Fruit fly (Drosophila melanogaster) whole organism, embryonic: ENCODE measurements around the gene wrm2.

Experiments used
- Aef1 ChIP-seq: fragments of 200-800 bp; sonication (Bioruptor generic); IDR thresholded peaks from 3 replicates; pipeline ENCODE4 v1.3.6; 2022; ENCODE audit warnings: missing biosample characterization, missing genetic modification characterization
- BtbVII ChIP-seq: fragments of 200-800 bp; sonication (Bioruptor generic); optimal IDR thresholded peaks from 3 replicates; lab custom pipeline; 2017; ENCODE audit warnings: missing biosample characterization, mild to moderate bottlenecking, missing genetic modification characterization
- CG12236 ChIP-seq: fragments of 200-800 bp; sonication (Bioruptor generic); optimal IDR thresholded peaks from 2 replicates; lab custom pipeline; 2016; ENCODE audit warnings: missing biosample characterization, missing genetic modification characterization
- CG12942 ChIP-seq: fragments of 200-800 bp; sonication (Bioruptor generic); optimal IDR thresholded peaks from 3 replicates; lab custom pipeline; 2016; ENCODE audit warnings: missing biosample characterization, missing genetic modification characterization
- CG13894 ChIP-seq: fragments of 200-800 bp; sonication (Bioruptor generic); optimal IDR thresholded peaks from 3 replicates; lab custom pipeline; 2018; ENCODE audit warnings: missing biosample characterization, mild to moderate bottlenecking, missing genetic modification characterization, moderate library complexity
- CG14050 ChIP-seq: fragments of 200-800 bp; sonication (Bioruptor generic); IDR thresholded peaks from 3 replicates; pipeline ENCODE4 v1.3.6; 2022; ENCODE audit warnings: missing biosample characterization, missing genetic modification characterization
- CG14710 ChIP-seq: fragments of 200-800 bp; sonication (Bioruptor generic); optimal IDR thresholded peaks from 3 replicates; lab custom pipeline; 2019; ENCODE audit warnings: missing biosample characterization, mild to moderate bottlenecking, missing genetic modification characterization, moderate library complexity
- CG17186 ChIP-seq: fragments of 200-800 bp; sonication (Bioruptor generic); optimal IDR thresholded peaks from 3 replicates; lab custom pipeline; 2017; ENCODE audit warnings: missing biosample characterization, missing genetic modification reagents, missing genetic modification characterization
- CG17328 ChIP-seq: fragments of 200-800 bp; sonication (Bioruptor generic); IDR thresholded peaks from 2 replicates; pipeline ENCODE4 v1.3.6; 2022; ENCODE audit warnings: missing biosample characterization, missing genetic modification characterization
- CG1792 ChIP-seq: fragments of 200-800 bp; sonication (Bioruptor generic); optimal IDR thresholded peaks from 2 replicates; lab custom pipeline; 2016; ENCODE audit warnings: missing biosample characterization, missing genetic modification characterization
- CG2712 ChIP-seq: fragments of 200-800 bp; optimal IDR thresholded peaks from 3 replicates; lab custom pipeline; 2019; ENCODE audit warnings: missing biosample characterization, mild to moderate bottlenecking, missing genetic modification characterization, moderate library complexity
- CG2875 ChIP-seq: fragments of 200-800 bp; sonication (Bioruptor generic); optimal IDR thresholded peaks from 2 replicates; lab custom pipeline; 2017; ENCODE audit warnings: missing biosample characterization, mild to moderate bottlenecking, missing genetic modification characterization, missing genetic modification reagents
- CG34422 ChIP-seq: fragments of 200-800 bp; sonication (Bioruptor generic); IDR thresholded peaks from 3 replicates; pipeline ENCODE4 v1.3.6; 2022; ENCODE audit warnings: missing biosample characterization, missing genetic modification characterization
- CG4424 ChIP-seq: fragments of 200-800 bp; sonication (Bioruptor generic); optimal IDR thresholded peaks from 3 replicates; lab custom pipeline; 2016; ENCODE audit warnings: missing biosample characterization, missing genetic modification characterization
- CG4854 ChIP-seq: fragments of 200-800 bp; sonication (Bioruptor generic); optimal IDR thresholded peaks from 2 replicates; lab custom pipeline; 2016; ENCODE audit warnings: missing biosample characterization, missing genetic modification characterization, inconsistent platforms
- CG6254 ChIP-seq: fragments of 200-800 bp; sonication (Bioruptor generic); optimal IDR thresholded peaks from 3 replicates; lab custom pipeline; 2017; ENCODE audit warnings: mild to moderate bottlenecking, missing biosample characterization, missing genetic modification reagents, missing genetic modification characterization
- CG6765 ChIP-seq: fragments of 200-800 bp; sonication (Bioruptor generic); optimal IDR thresholded peaks from 3 replicates; lab custom pipeline; 2017; ENCODE audit warnings: missing biosample characterization, mild to moderate bottlenecking, missing genetic modification characterization
- CG8924 ChIP-seq: fragments of 200-800 bp; optimal IDR thresholded peaks from 3 replicates; lab custom pipeline; 2019; ENCODE audit warnings: missing biosample characterization, mild to moderate bottlenecking, missing genetic modification characterization, moderate library complexity
- Dad ChIP-seq: fragments of 200-800 bp; sonication (Bioruptor generic); optimal IDR thresholded peaks from 3 replicates; lab custom pipeline; 2016; ENCODE audit warnings: missing biosample characterization, missing genetic modification characterization
- Dip3 ChIP-seq: fragments of 200-800 bp; sonication (Bioruptor generic); optimal IDR thresholded peaks from 3 replicates; lab custom pipeline; 2016; ENCODE audit warnings: missing biosample characterization, missing genetic modification characterization
- Dp ChIP-seq: fragments of 200-800 bp; sonication (Bioruptor generic); optimal IDR thresholded peaks from 2 replicates; lab custom pipeline; 2018; ENCODE audit warnings: missing biosample characterization, mild to moderate bottlenecking, missing genetic modification characterization, moderate library complexity
- HLH54F ChIP-seq: fragments of 200-800 bp; sonication (Bioruptor generic); optimal IDR thresholded peaks from 3 replicates; lab custom pipeline; 2016; ENCODE audit warnings: missing biosample characterization, missing genetic modification characterization
- MESR4 ChIP-seq: fragments of 200-800 bp; sonication (Bioruptor generic); optimal IDR thresholded peaks from 2 replicates; lab custom pipeline; 2018; ENCODE audit warnings: missing biosample characterization, mild to moderate bottlenecking, missing genetic modification characterization, moderate library complexity
- Med ChIP-seq: fragments of 200-800 bp; sonication (Bioruptor generic); peaks from one replicate; lab custom pipeline; 2016; ENCODE audit warnings: missing biosample characterization, missing genetic modification characterization, mild to moderate bottlenecking, inconsistent platforms, moderate library complexity
- Myb ChIP-seq: fragments of 200-800 bp; sonication (Bioruptor generic); optimal IDR thresholded peaks from 2 replicates; lab custom pipeline; 2016; ENCODE audit warnings: missing biosample characterization, missing genetic modification characterization
- Optix ChIP-seq: fragments of 200-800 bp; sonication (Bioruptor generic); IDR thresholded peaks from 3 replicates; pipeline ENCODE4 v1.3.6; 2022; ENCODE audit warnings: missing biosample characterization, missing genetic modification characterization
- Spps ChIP-seq: fragments of 200-800 bp; sonication (Bioruptor generic); optimal IDR thresholded peaks from 2 replicates; lab custom pipeline; 2018; ENCODE audit warnings: missing biosample characterization, mild to moderate bottlenecking, missing genetic modification characterization
- Xrp1 ChIP-seq: fragments of 200-800 bp; sonication (Bioruptor generic); IDR thresholded peaks from 2 replicates; pipeline ENCODE4 v1.3.6; 2022; ENCODE audit warnings: missing biosample characterization, missing genetic modification characterization
- aop ChIP-seq: fragments of 200-800 bp; sonication (Bioruptor generic); IDR thresholded peaks from 2 replicates; pipeline ENCODE4 v1.3.6; 2022; ENCODE audit warnings: missing biosample characterization, missing genetic modification characterization
- bbx ChIP-seq: fragments of 200-800 bp; sonication (Bioruptor generic); IDR thresholded peaks from 2 replicates; pipeline ENCODE4 v1.3.6; 2022; ENCODE audit warnings: missing biosample characterization, missing genetic modification characterization; ENCODE audit not compliant: partially characterized antibody
- br ChIP-seq: fragments of >200 bp; optimal IDR thresholded peaks from 2 replicates; lab custom pipeline; 2017
- caup ChIP-seq: fragments of 200-800 bp; sonication (Bioruptor generic); optimal IDR thresholded peaks from 3 replicates; lab custom pipeline; 2017; ENCODE audit warnings: missing biosample characterization, mild to moderate bottlenecking, missing genetic modification characterization, moderate library complexity; ENCODE audit not compliant: severe bottlenecking
- ci ChIP-seq: fragments of 200-800 bp; sonication (Bioruptor generic); IDR thresholded peaks from 3 replicates; pipeline ENCODE4 v1.3.6; 2022; ENCODE audit warnings: missing biosample characterization, missing genetic modification characterization
- croc ChIP-seq: fragments of 200-800 bp; sonication (Bioruptor generic); conservative IDR thresholded peaks from 3 replicates; pipeline ENCODE4 v1.3.6; 2022; ENCODE audit warnings: missing biosample characterization, missing genetic modification characterization
- cwo ChIP-seq: fragments of 200-800 bp; sonication (Bioruptor generic); optimal IDR thresholded peaks from 3 replicates; lab custom pipeline; 2017; ENCODE audit warnings: missing biosample characterization, missing genetic modification characterization, mild to moderate bottlenecking, moderate library complexity, missing genetic modification reagents
- esg ChIP-seq: fragments of 200-800 bp; sonication (Bioruptor generic); conservative IDR thresholded peaks from 2 replicates; pipeline ENCODE4 v1.3.6; 2022; ENCODE audit warnings: missing biosample characterization, missing genetic modification characterization
- gce ChIP-seq: fragments of 200-800 bp; sonication (Bioruptor generic); IDR thresholded peaks from 3 replicates; pipeline ENCODE4 v1.3.6; 2022; ENCODE audit warnings: missing biosample characterization, missing genetic modification characterization
- gcm2 ChIP-seq: fragments of 200-800 bp; sonication (Bioruptor generic); optimal IDR thresholded peaks from 2 replicates; lab custom pipeline; 2016; ENCODE audit warnings: missing biosample characterization, missing genetic modification characterization
- lola ChIP-seq, 3 experiments: fragments of >200 bp in 2 of 3; fragments of 200-800 bp in 1 of 3; sonication (Bioruptor generic) in 1 of 3; optimal IDR thresholded peaks; 2 replicates each; lab custom pipeline; 2017 to 2019; ENCODE audit warnings: missing biosample characterization in 3 of 3, missing genetic modification characterization in 3 of 3, mild to moderate bottlenecking in 1 of 3, moderate library complexity in 1 of 3
- pfk ChIP-seq: fragments of 200-800 bp; sonication (Bioruptor generic); optimal IDR thresholded peaks from 2 replicates; lab custom pipeline; 2018; ENCODE audit warnings: missing biosample characterization, mild to moderate bottlenecking, missing genetic modification characterization, moderate library complexity
- salm ChIP-seq: fragments of 200-800 bp; sonication (Bioruptor generic); optimal IDR thresholded peaks from 2 replicates; lab custom pipeline; 2018; ENCODE audit warnings: missing biosample characterization, mild to moderate bottlenecking, missing genetic modification characterization
- sc ChIP-seq, 3 experiments: fragments of >200 bp in 2 of 3; fragments of 200-800 bp in 1 of 3; sonication (Bioruptor generic) in 1 of 3; optimal IDR thresholded peaks; 2 replicates in 2 of 3; 3 replicates in 1 of 3; lab custom pipeline; 2017; ENCODE audit warnings: mild to moderate bottlenecking in 1 of 3, missing biosample characterization in 1 of 3, missing genetic modification characterization in 1 of 3, missing genetic modification reagents in 1 of 3
- sqz ChIP-seq: fragments of 200-800 bp; sonication (Bioruptor generic); optimal IDR thresholded peaks from 3 replicates; lab custom pipeline; 2018; ENCODE audit warnings: missing biosample characterization, mild to moderate bottlenecking, missing genetic modification characterization
- sug ChIP-seq: fragments of 200-800 bp; optimal IDR thresholded peaks from 2 replicates; lab custom pipeline; 2019; ENCODE audit warnings: missing biosample characterization, mild to moderate bottlenecking, missing genetic modification characterization, moderate library complexity
- tin ChIP-seq: fragments of 200-800 bp; sonication (Bioruptor generic); optimal IDR thresholded peaks from 3 replicates; lab custom pipeline; 2016; ENCODE audit warnings: missing biosample characterization, missing genetic modification characterization
- tll ChIP-seq, 2 experiments: fragments of 200-800 bp in 1 of 2; fragments of >200 bp in 1 of 2; sonication (Bioruptor generic) in 1 of 2; optimal IDR thresholded peaks; 2 replicates each; lab custom pipeline; 2017 to 2019; ENCODE audit warnings: missing biosample characterization in 2 of 2, missing genetic modification characterization in 2 of 2, mild to moderate bottlenecking in 1 of 2, moderate library complexity in 1 of 2
- vfl ChIP-seq: fragments of 200-800 bp; sonication (Bioruptor generic); optimal IDR thresholded peaks from 2 replicates; lab custom pipeline; 2016; ENCODE audit warnings: missing biosample characterization, missing genetic modification characterization
- yki ChIP-seq: fragments of >200 bp; optimal IDR thresholded peaks from 3 replicates; lab custom pipeline; 2018
- zfh2 ChIP-seq: fragments of 200-800 bp; sonication (Bioruptor generic); optimal IDR thresholded peaks from 2 replicates; lab custom pipeline; 2016; ENCODE audit warnings: missing biosample characterization, missing genetic modification characterization

wrm2 gene

DNA sequence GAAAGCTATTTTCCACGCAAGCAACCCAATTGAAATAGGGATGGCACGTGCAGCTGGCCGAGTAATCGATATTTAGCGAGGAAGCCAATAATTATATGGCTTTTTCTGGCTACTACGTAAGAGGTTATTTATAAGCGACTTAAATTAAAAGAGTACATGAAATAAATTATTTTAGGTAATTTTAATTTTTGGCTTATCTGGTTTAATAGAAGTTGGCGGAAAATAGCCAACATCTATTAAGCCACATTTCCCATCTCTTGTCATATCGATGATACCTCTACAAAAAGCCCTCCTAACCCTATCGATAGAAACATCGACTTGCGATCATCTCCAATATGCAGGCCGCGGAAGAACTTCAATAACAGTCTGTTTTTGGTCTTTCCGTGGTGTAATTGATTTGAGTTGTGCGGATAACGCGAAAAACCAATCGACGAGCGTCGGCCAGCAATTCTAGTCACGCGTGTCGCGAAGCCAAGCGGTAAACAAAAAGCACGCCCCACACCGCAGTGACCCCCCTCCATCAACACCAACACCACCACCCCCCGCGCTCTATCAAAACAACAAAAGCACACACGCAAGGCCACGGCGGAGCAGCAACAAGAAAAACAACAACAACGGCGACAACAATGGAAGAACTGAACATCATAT, 13.1 kb upstream of the wrm2 start, which contains the start of the genes Srp19 and qm (continued):
- TF ChIP-seq CG14710 (peak; percentile 60), croc (GFP tag; lab: Robert Waterston, UW) (no peak), Optix (GFP tag; lab: Robert Waterston, UW) (peak; percentile 29; the same call in 1 of the 3 replicates), yki (no peak), gce (peak; percentile 73; the same call in 2 of the 3 replicates), bbx (GFP tag; lab: Robert Waterston, UW) (peak; percentile 83), Xrp1 (GFP tag; lab: Robert Waterston, UW) (peak; percentile 44; the same call in 1 of the 2 replicates), CG4854 (GFP tag; lab: Kevin White, UChicago) (peak; percentile 26), zfh2 (GFP tag; lab: Kevin White, UChicago) (peak; percentile 76), CG8924 (tag; lab: Kevin White, UChicago) (peak; percentile 46), sc (optimal IDR thresholded peaks at IDR 0.05; lab: Kevin White, UChicago) (no peak), sc (GFP tag; optimal IDR thresholded peaks at IDR 0.05; lab: Kevin White, UChicago) (no peak), CG12236 (GFP tag; lab: Kevin White, UChicago) (no peak), CG17328 (GFP tag; lab: Robert Waterston, UW) (no peak), vfl (GFP tag; lab: Kevin White, UChicago) (peak; percentile 54), CG6254 (GFP tag; lab: Kevin White, UChicago) (no peak), pfk (GFP tag; lab: Kevin White, UChicago) (no peak), HLH54F (GFP tag; lab: Kevin White, UChicago) (peak; percentile 47), Spps (tag; lab: Kevin White, UChicago) (no peak), Dad (GFP tag; lab: Kevin White, UChicago) (no peak), esg (GFP tag; lab: Robert Waterston, UW) (peak; percentile 21; the same call in 1 of the 2 replicates), tin (GFP tag; lab: Kevin White, UChicago) (peak; percentile 42), CG13894 (tag; lab: Kevin White, UChicago) (peak; percentile 45), CG6765 (GFP tag; lab: Kevin White, UChicago) (peak; percentile 43), CG34422 (peak; percentile 86; the same call in 2 of the 3 replicates), ci (GFP tag; lab: Robert Waterston, UW) (no peak; the same call in 2 of the 3 replicates), Med (GFP tag; lab: Kevin White, UChicago) (peak; percentile 85), gcm2 (GFP tag; lab: Kevin White, UChicago) (no peak), CG4424 (GFP tag; lab: Kevin White, UChicago) (peak; percentile 55), caup (GFP tag; lab: Kevin White, UChicago) (peak; percentile 22), br (lab: Kevin White, UChicago) (no peak), CG2712 (tag; lab: Kevin White, UChicago) (peak; percentile 68), BtbVII (GFP tag; lab: Kevin White, UChicago) (peak; percentile 55), CG12942 (GFP tag; lab: Kevin White, UChicago) (peak; percentile 19), cwo (GFP tag; lab: Kevin White, UChicago) (peak; percentile 36), salm (tag; lab: Kevin White, UChicago) (no peak), CG14050 (GFP tag; lab: Robert Waterston, UW) (no peak), CG2875 (no peak), Aef1 (GFP tag; lab: Robert Waterston, UW) (peak; percentile 88), lola (GFP tag; optimal IDR thresholded peaks at IDR 0.05; lab: Kevin White, UChicago) (peak in 1 of 3 experiments; percentile 13), sug (tag; lab: Kevin White, UChicago) (peak; percentile 62), CG1792 (GFP tag; lab: Kevin White, UChicago) (peak; percentile 20), MESR4 (peak; percentile 71), Dip3 (GFP tag; lab: Kevin White, UChicago) (peak; percentile 6), Dp (GFP tag; lab: Kevin White, UChicago) (peak; percentile 5), aop (GFP tag; lab: Robert Waterston, UW) (peak; percentile 53; the same call in 1 of the 2 replicates), Myb (GFP tag; lab: Kevin White, UChicago) (peak; percentile 59), sqz (GFP tag; lab: Kevin White, UChicago) (no peak), CG17186 (GFP tag; lab: Kevin White, UChicago) (no peak), tll (GFP tag; optimal IDR thresholded peaks at IDR 0.05; lab: Kevin White, UChicago) (peak; percentile 6 to 63)
